Worm (Caenorhabditis elegans) whole organism, L1 larva: ENCODE results near the gene zig-13.
A peak's percentile ranks its signal among the peaks of the same experiment; 100 is the strongest.
"Not testable (repeated sequence)": the region's sequence is repeated elsewhere in the genome, so short reads cannot be mapped to it uniquely, and the experiment has no call there.

Experiments used
- C34B4.2 ChIP-seq: sonication (generic microtip); optimal IDR thresholded peaks from 2 replicates; lab custom pipeline; 2017; ENCODE audit warnings: mild to moderate bottlenecking, missing genetic modification characterization, missing compliant biosample characterization
- alr-1 ChIP-seq: fragments of 200-800 bp; sonication (Bioruptor generic); optimal IDR thresholded peaks from 2 replicates; lab custom pipeline; 2018; ENCODE audit warnings: borderline replicate concordance, mild to moderate bottlenecking, missing genetic modification characterization, missing compliant biosample characterization
- ama-1 ChIP-seq: fragments of 150-350 bp; optimal IDR thresholded peaks from 2 replicates; lab custom pipeline; 2014
- ceh-63 ChIP-seq: fragments of 200-800 bp; sonication (Bioruptor generic); optimal IDR thresholded peaks from 2 replicates; lab custom pipeline; 2018; ENCODE audit warnings: mild to moderate bottlenecking, missing genetic modification characterization, missing compliant biosample characterization
- ceh-82 ChIP-seq, 3 experiments: fragments of 150-350 bp in 1 of 3; sonication (generic microtip) in 2 of 3; optimal IDR thresholded peaks; 2 replicates each; lab custom pipeline; 2014 to 2017; ENCODE audit warnings: missing biosample characterization in 3 of 3, missing genetic modification characterization in 3 of 3
- ceh-90 ChIP-seq: sonication (generic microtip); optimal IDR thresholded peaks from 2 replicates; lab custom pipeline; 2016; ENCODE audit warnings: missing genetic modification characterization, missing compliant biosample characterization
- efl-1 ChIP-seq, 4 experiments: fragments of 150-350 bp; optimal IDR thresholded peaks in 3 of 4; peaks in 1 of 4; 1 replicate in 1 of 4; 2 replicates in 3 of 4; lab custom pipeline; 2014; ENCODE audit warnings: missing biosample characterization in 2 of 4, missing genetic modification characterization in 2 of 4, missing genetic modification reagents in 2 of 4
- egl-13 ChIP-seq: sonication (generic microtip); optimal IDR thresholded peaks from 2 replicates; lab custom pipeline; 2016; ENCODE audit warnings: missing genotype, missing genetic modification reagents, missing genetic modification characterization, missing compliant biosample characterization
- egl-27 ChIP-seq, 2 experiments: fragments of 150-350 bp in 1 of 2; sonication (generic microtip); optimal IDR thresholded peaks; 3 replicates each; lab custom pipeline; 2017 to 2018; ENCODE audit warnings: missing biosample characterization in 2 of 2, missing genetic modification characterization in 2 of 2, missing genetic modification reagents in 2 of 2
- elt-2 ChIP-seq: sonication (generic microtip); optimal IDR thresholded peaks from 2 replicates; lab custom pipeline; 2016; ENCODE audit warnings: missing genetic modification characterization, mild to moderate bottlenecking, inconsistent platforms, missing compliant biosample characterization, missing genetic modification reagents
- elt-3 ChIP-seq, 6 experiments: fragments of 150-350 bp in 1 of 6; sonication (generic microtip); optimal IDR thresholded peaks; 2 replicates each; lab custom pipeline; 2017 to 2018; ENCODE audit warnings: missing biosample characterization in 6 of 6, missing genetic modification characterization in 6 of 6, inconsistent platforms in 1 of 6
- fkh-4 ChIP-seq: sonication (generic microtip); optimal IDR thresholded peaks from 2 replicates; lab custom pipeline; 2016; ENCODE audit warnings: missing compliant biosample characterization, missing genetic modification characterization, borderline replicate concordance
- hpl-2 ChIP-seq: fragments of 150-350 bp; optimal IDR thresholded peaks from 2 replicates; lab custom pipeline; 2014; ENCODE audit warnings: missing biosample characterization, missing genetic modification reagents, missing genetic modification characterization
- lin-35 ChIP-seq, 2 experiments: fragments of 150-350 bp; optimal IDR thresholded peaks; 2 replicates each; lab custom pipeline; 2014; ENCODE audit warnings: missing biosample characterization in 2 of 2, missing genetic modification characterization in 2 of 2, missing genetic modification reagents in 2 of 2
- lir-3 ChIP-seq: sonication (generic microtip); optimal IDR thresholded peaks from 2 replicates; lab custom pipeline; 2016; ENCODE audit warnings: mild to moderate bottlenecking, missing genetic modification characterization, moderate library complexity, missing compliant biosample characterization; ENCODE audit not compliant: poor library complexity
- mab-9 ChIP-seq: fragments of 200-800 bp; sonication (Bioruptor generic); IDR thresholded peaks from 2 replicates; pipeline ENCODE4 v1.3.6; 2022; ENCODE audit warnings: missing genetic modification reagents, missing genetic modification characterization, missing compliant biosample characterization
- nhr-11 ChIP-seq: fragments of 150-350 bp; optimal IDR thresholded peaks from 2 replicates; lab custom pipeline; 2014; ENCODE audit warnings: missing biosample characterization, missing genetic modification characterization
- nhr-12 ChIP-seq: sonication (generic microtip); optimal IDR thresholded peaks from 2 replicates; lab custom pipeline; 2017; ENCODE audit warnings: missing biosample characterization, missing genetic modification characterization
- nhr-20 ChIP-seq: sonication (generic microtip); optimal IDR thresholded peaks from 2 replicates; lab custom pipeline; 2016; ENCODE audit warnings: mild to moderate bottlenecking, missing genetic modification characterization, missing compliant biosample characterization
- nhr-71 ChIP-seq: sonication (generic microtip); optimal IDR thresholded peaks from 2 replicates; lab custom pipeline; 2016; ENCODE audit warnings: mild to moderate bottlenecking, missing genetic modification characterization, moderate library complexity, missing compliant biosample characterization
- nhr-77 ChIP-seq: fragments of 150-350 bp; optimal IDR thresholded peaks from 2 replicates; lab custom pipeline; 2014; ENCODE audit warnings: missing biosample characterization, missing genetic modification characterization
- nhr-84 ChIP-seq: sonication (generic microtip); optimal IDR thresholded peaks from 2 replicates; lab custom pipeline; 2017; ENCODE audit warnings: missing biosample characterization, missing genetic modification characterization
- nhr-85 ChIP-seq: sonication (generic microtip); peaks from one replicate; lab custom pipeline; 2016; ENCODE audit warnings: missing genetic modification characterization, inconsistent platforms, missing compliant biosample characterization
- pag-3 ChIP-seq: sonication (generic microtip); optimal IDR thresholded peaks from 2 replicates; lab custom pipeline; 2017; ENCODE audit warnings: missing genetic modification characterization, mild to moderate bottlenecking, missing compliant biosample characterization, antibody characterized with exemption, borderline replicate concordance; ENCODE audit not compliant: insufficient read depth
- pqm-1 ChIP-seq: sonication (generic microtip); optimal IDR thresholded peaks from 3 replicates; lab custom pipeline; 2017; ENCODE audit warnings: missing biosample characterization, missing genetic modification characterization
- rnt-1 ChIP-seq: sonication (generic microtip); optimal IDR thresholded peaks from 2 replicates; lab custom pipeline; 2016; ENCODE audit warnings: mild to moderate bottlenecking, missing genetic modification characterization, moderate library complexity, missing compliant biosample characterization
- skn-1 ChIP-seq: fragments of 150-350 bp; optimal IDR thresholded peaks from 2 replicates; lab custom pipeline; 2014; ENCODE audit warnings: missing biosample characterization, missing genetic modification characterization
- sox-4 ChIP-seq: sonication (generic microtip); optimal IDR thresholded peaks from 2 replicates; lab custom pipeline; 2016; ENCODE audit warnings: missing genetic modification characterization, missing compliant biosample characterization
- tlp-1 ChIP-seq: fragments of 150-350 bp; optimal IDR thresholded peaks from 2 replicates; lab custom pipeline; 2014; ENCODE audit warnings: missing biosample characterization, missing genetic modification characterization
- unc-130 ChIP-seq: fragments of 150-350 bp; optimal IDR thresholded peaks from 2 replicates; lab custom pipeline; 2017; ENCODE audit warnings: missing biosample characterization, missing genetic modification characterization, inconsistent platforms
- unc-30 ChIP-seq: sonication (generic microtip); optimal IDR thresholded peaks from 2 replicates; lab custom pipeline; 2017; ENCODE audit warnings: missing biosample characterization, missing genetic modification characterization
- unc-86 ChIP-seq: sonication (generic microtip); optimal IDR thresholded peaks from 2 replicates; lab custom pipeline; 2016; ENCODE audit warnings: missing genetic modification characterization, missing compliant biosample characterization
- zip-4 ChIP-seq: fragments of 200-800 bp; sonication (Bioruptor generic); optimal IDR thresholded peaks from 2 replicates; lab custom pipeline; 2018; ENCODE audit warnings: mild to moderate bottlenecking, missing genetic modification characterization, moderate library complexity, missing compliant biosample characterization
- ztf-11 ChIP-seq, 2 experiments: sonication (generic microtip); optimal IDR thresholded peaks; 2 replicates each; lab custom pipeline; 2016 to 2017; ENCODE audit warnings: missing genetic modification characterization in 2 of 2, missing biosample characterization in 1 of 2, missing compliant biosample characterization in 1 of 2

Gene zig-13

ce11 chrIII:130650-131049 is 25.9 kb downstream of the zig-13 start, which contains the start of the genes nhr-280 and C29F9.2:
nhr-280 (minus strand) TSS chrIII:130750.
C29F9.2 (plus strand) TSS chrIII:130947.
- TF ChIP-seq lir-3 (tag; lab: Kevin White, UChicago) (no peak), elt-2 (tag; lab: Kevin White, UChicago) (peak; percentile 23)

ce11 chrIII:124478-124877 is 32.1 kb downstream of the zig-13 start, which contains the start of gene pals-23:
pals-23 (plus strand) TSS chrIII:124778.
- no peak for TF ChIP-seq rnt-1 (tag; lab: Kevin White, UChicago)
- TF ChIP-seq egl-13 (tag; lab: Kevin White, UChicago), result no peak
- TF ChIP-seq skn-1 (tag; lab: Kevin White, UChicago), result no peak
- TF ChIP-seq nhr-71 (tag; lab: Kevin White, UChicago), result no peak
- TF ChIP-seq nhr-12, result no peak
- no peak for TF ChIP-seq ceh-82 (tag; optimal IDR thresholded peaks at IDR 0.05; lab: Kevin White, UChicago)
- TF ChIP-seq nhr-84, result no peak
- TF ChIP-seq nhr-77, result no peak
- no peak for TF ChIP-seq nhr-11 (tag; lab: Kevin White, UChicago)
- no peak for TF ChIP-seq mab-9 (GFP tag; lab: Robert Waterston, UW)
- TF ChIP-seq fkh-4 (tag; lab: Kevin White, UChicago), result no peak
- TF ChIP-seq nhr-85 (tag; lab: Kevin White, UChicago), result no peak
- TF ChIP-seq egl-27 (tag; optimal IDR thresholded peaks at IDR 0.05; lab: Kevin White, UChicago), result no peak
- TF ChIP-seq ama-1 (lab: Kevin White, UChicago), result no peak
- TF ChIP-seq ceh-63 (GFP tag; lab: Kevin White, UChicago), result no peak
- TF ChIP-seq efl-1 (optimal IDR thresholded peaks at IDR 0.05; lab: Kevin White, UChicago), result no peak
- TF ChIP-seq efl-1 (GFP tag; optimal IDR thresholded peaks at IDR 0.05 in 1 of 2; lab: Kevin White, UChicago), result no peak

- not testable (repeated sequence) for TF ChIP-seq C34B4.2; nhr-71 (tag; lab: Kevin White, UChicago); unc-30
These were observed 34.5 kb downstream of the zig-13 start, which contains the start of gene C29F9.12 for ce11 chrIII:121983-122449. C29F9.12 (minus strand) TSS chrIII:122033.

- TF ChIP-seq nhr-20 (tag; lab: Kevin White, UChicago) (no peak), egl-13 (tag; lab: Kevin White, UChicago) (no peak), nhr-12 (no peak), nhr-77 (no peak), fkh-4 (tag; lab: Kevin White, UChicago) (no peak), unc-86 (tag; lab: Kevin White, UChicago) (no peak), alr-1 (tag; lab: Kevin White, UChicago) (no peak), elt-3 (tag; optimal IDR thresholded peaks at IDR 0.05; lab: Kevin White, UChicago) (no peak), elt-2 (tag; lab: Kevin White, UChicago) (peak; percentile 56), zip-4 (GFP tag; lab: Kevin White, UChicago) (no peak), rnt-1 (tag; lab: Kevin White, UChicago) (no peak), ztf-11 (tag; optimal IDR thresholded peaks at IDR 0.05; lab: Kevin White, UChicago) (no peak), hpl-2 (GFP tag; lab: Kevin White, UChicago) (no peak), tlp-1 (tag; lab: Kevin White, UChicago) (no peak), lin-35 (GFP tag; optimal IDR thresholded peaks at IDR 0.05; lab: Kevin White, UChicago) (peak in 1 of 2 experiments; percentile 14), unc-130 (tag; lab: Kevin White, UChicago) (no peak), pag-3 (no peak), pqm-1 (no peak), ceh-90 (tag; lab: Kevin White, UChicago) (no peak), sox-4 (tag; lab: Kevin White, UChicago) (no peak), efl-1 (optimal IDR thresholded peaks at IDR 0.05; lab: Kevin White, UChicago) (no peak), efl-1 (GFP tag; optimal IDR thresholded peaks at IDR 0.05 in 1 of 2; lab: Kevin White, UChicago) (peak in 1 of 2 experiments; percentile 79)
These were observed 36.3 kb downstream of the zig-13 start, which contains the start of gene pals-24 for ce11 chrIII:120199-120598. pals-24 (plus strand) TSS chrIII:120435.
